Fruit fly (Drosophila melanogaster) whole organism, embryonic: ENCODE measurements around the gene mRpS23.

ENCODE experiments used
- CG10267 ChIP-seq: fragments of 200-800 bp; sonication (Bioruptor generic); optimal IDR thresholded peaks from 2 replicates; lab custom pipeline; 2018; ENCODE audit warnings: missing biosample characterization, mild to moderate bottlenecking, missing genetic modification characterization, moderate library complexity
- CG10654 ChIP-seq: fragments of 200-800 bp; sonication (Bioruptor generic); optimal IDR thresholded peaks from 2 replicates; lab custom pipeline; 2016; ENCODE audit warnings: missing biosample characterization, missing genetic modification characterization
- CG12391 ChIP-seq: fragments of 200-800 bp; sonication (Bioruptor generic); optimal IDR thresholded peaks from 3 replicates; lab custom pipeline; 2018; ENCODE audit warnings: missing biosample characterization, mild to moderate bottlenecking, missing genetic modification characterization, moderate library complexity
- CG12659 ChIP-seq: fragments of 200-800 bp; sonication (Bioruptor generic); optimal IDR thresholded peaks from 3 replicates; lab custom pipeline; 2017; ENCODE audit warnings: mild to moderate bottlenecking, missing biosample characterization, missing genetic modification reagents, missing genetic modification characterization
- CG13624 ChIP-seq: fragments of 200-800 bp; sonication (Bioruptor generic); optimal IDR thresholded peaks from 2 replicates; lab custom pipeline; 2016; ENCODE audit warnings: missing biosample characterization, missing genetic modification characterization
- CG13894 ChIP-seq: fragments of 200-800 bp; sonication (Bioruptor generic); optimal IDR thresholded peaks from 3 replicates; lab custom pipeline; 2018; ENCODE audit warnings: missing biosample characterization, mild to moderate bottlenecking, missing genetic modification characterization, moderate library complexity
- CG17186 ChIP-seq: fragments of 200-800 bp; sonication (Bioruptor generic); optimal IDR thresholded peaks from 3 replicates; lab custom pipeline; 2017; ENCODE audit warnings: missing biosample characterization, missing genetic modification reagents, missing genetic modification characterization
- CG17568 ChIP-seq: fragments of 200-800 bp; sonication (Bioruptor generic); optimal IDR thresholded peaks from 2 replicates; lab custom pipeline; 2018; ENCODE audit warnings: missing biosample characterization, mild to moderate bottlenecking, missing genetic modification characterization, moderate library complexity
- CG17829 ChIP-seq: fragments of 200-800 bp; optimal IDR thresholded peaks from 2 replicates; lab custom pipeline; 2019; ENCODE audit warnings: missing biosample characterization, mild to moderate bottlenecking, missing genetic modification characterization, moderate library complexity
- CG33213 ChIP-seq: fragments of 200-800 bp; sonication (Bioruptor generic); optimal IDR thresholded peaks from 3 replicates; lab custom pipeline; 2016; ENCODE audit warnings: missing biosample characterization, missing genetic modification characterization
- CG7357 ChIP-seq: fragments of 200-800 bp; sonication (Bioruptor generic); IDR thresholded peaks from 3 replicates; pipeline ENCODE4 v1.3.6; 2022; ENCODE audit warnings: missing biosample characterization, missing genetic modification characterization
- CG8388 ChIP-seq: fragments of 200-800 bp; sonication (Bioruptor generic); optimal IDR thresholded peaks from 2 replicates; lab custom pipeline; 2019; ENCODE audit warnings: missing biosample characterization, mild to moderate bottlenecking, missing genetic modification characterization, moderate library complexity
- Ets65A ChIP-seq: fragments of 200-800 bp; sonication (Bioruptor generic); peaks from one replicate; lab custom pipeline; 2016; ENCODE audit warnings: missing biosample characterization, missing genetic modification characterization
- GATAe ChIP-seq: fragments of 200-800 bp; sonication (Bioruptor generic); conservative IDR thresholded peaks from 2 replicates; pipeline ENCODE4 v1.3.6; 2022; ENCODE audit warnings: missing biosample characterization, missing genetic modification characterization
- Hand ChIP-seq: fragments of 200-800 bp; sonication (Bioruptor generic); optimal IDR thresholded peaks from 2 replicates; lab custom pipeline; 2017; ENCODE audit warnings: mild to moderate bottlenecking, missing biosample characterization, missing genetic modification reagents, missing genetic modification characterization
- HmgD ChIP-seq: fragments of 200-800 bp; sonication (Bioruptor generic); optimal IDR thresholded peaks from 3 replicates; lab custom pipeline; 2016; ENCODE audit warnings: missing biosample characterization, missing genetic modification characterization
- HmgZ ChIP-seq: fragments of 200-800 bp; sonication (Bioruptor generic); optimal IDR thresholded peaks from 2 replicates; lab custom pipeline; 2018; ENCODE audit warnings: missing biosample characterization, mild to moderate bottlenecking, missing genetic modification characterization
- Hmx ChIP-seq: fragments of 200-800 bp; sonication (Bioruptor generic); optimal IDR thresholded peaks from 2 replicates; lab custom pipeline; 2016; ENCODE audit warnings: missing biosample characterization, missing genetic modification characterization
- Kr ChIP-seq: fragments of 200-800 bp; sonication (Bioruptor generic); optimal IDR thresholded peaks from 2 replicates; lab custom pipeline; 2017; ENCODE audit warnings: missing biosample characterization, mild to moderate bottlenecking, missing genetic modification characterization
- Lim3 ChIP-seq: fragments of 200-800 bp; sonication (Bioruptor generic); IDR thresholded peaks from 2 replicates; pipeline ENCODE4 v1.3.6; 2022; ENCODE audit warnings: missing biosample characterization, missing genetic modification characterization
- Ptx1 ChIP-seq: fragments of 200-800 bp; sonication (Bioruptor generic); IDR thresholded peaks from 2 replicates; pipeline ENCODE4 v1.3.6; 2022; ENCODE audit warnings: missing biosample characterization, missing genetic modification characterization
- Rx ChIP-seq: fragments of 200-800 bp; sonication (Bioruptor generic); IDR thresholded peaks from 2 replicates; pipeline ENCODE4 v1.3.6; 2022; ENCODE audit warnings: missing biosample characterization, missing genetic modification characterization
- Scr ChIP-seq: fragments of 200-800 bp; sonication (Bioruptor generic); IDR thresholded peaks from 2 replicates; pipeline ENCODE4 v1.3.6; 2022; ENCODE audit warnings: missing biosample characterization, missing genetic modification characterization; ENCODE audit not compliant: partially characterized antibody
- Tbp ChIP-seq: fragments of >200 bp; optimal IDR thresholded peaks from 2 replicates; lab custom pipeline; 2018; ENCODE audit warnings: missing biosample characterization, missing genetic modification characterization
- ato ChIP-seq: fragments of 200-800 bp; sonication (Bioruptor generic); IDR thresholded peaks from 2 replicates; pipeline ENCODE4 v1.3.6; 2022; ENCODE audit warnings: missing biosample characterization, missing genetic modification characterization; ENCODE audit not compliant: partially characterized antibody
- bbx ChIP-seq: fragments of 200-800 bp; sonication (Bioruptor generic); IDR thresholded peaks from 2 replicates; pipeline ENCODE4 v1.3.6; 2022; ENCODE audit warnings: missing biosample characterization, missing genetic modification characterization; ENCODE audit not compliant: partially characterized antibody
- bigmax ChIP-seq: fragments of 200-800 bp; sonication (Bioruptor generic); optimal IDR thresholded peaks from 2 replicates; lab custom pipeline; 2018; ENCODE audit warnings: missing biosample characterization, mild to moderate bottlenecking, missing genetic modification characterization
- cad ChIP-seq: fragments of >200 bp; optimal IDR thresholded peaks from 2 replicates; lab custom pipeline; 2017; ENCODE audit warnings: missing biosample characterization, missing genetic modification characterization
- chn ChIP-seq: fragments of 200-800 bp; sonication (Bioruptor generic); optimal IDR thresholded peaks from 2 replicates; lab custom pipeline; 2016; ENCODE audit warnings: missing biosample characterization, missing genetic modification characterization
- crc ChIP-seq: fragments of 200-800 bp; sonication (Bioruptor generic); optimal IDR thresholded peaks from 2 replicates; lab custom pipeline; 2016; ENCODE audit warnings: missing biosample characterization, missing genetic modification characterization
- dati ChIP-seq: fragments of 200-800 bp; sonication (Bioruptor generic); IDR thresholded peaks from 2 replicates; pipeline ENCODE4 v1.3.6; 2022; ENCODE audit warnings: missing biosample characterization, missing genetic modification characterization
- fd3F ChIP-seq: fragments of 200-800 bp; sonication (Bioruptor generic); optimal IDR thresholded peaks from 2 replicates; lab custom pipeline; 2018; ENCODE audit warnings: missing biosample characterization, mild to moderate bottlenecking, missing genetic modification characterization, moderate library complexity
- grn ChIP-seq: fragments of 200-800 bp; sonication (Bioruptor generic); optimal IDR thresholded peaks from 3 replicates; lab custom pipeline; 2017; ENCODE audit warnings: missing biosample characterization, missing genetic modification characterization
- hbn ChIP-seq: fragments of 200-800 bp; sonication (Bioruptor generic); IDR thresholded peaks from 2 replicates; pipeline ENCODE4 v1.3.6; 2022; ENCODE audit warnings: missing biosample characterization, missing genetic modification characterization; ENCODE audit not compliant: partially characterized antibody
- inv ChIP-seq: fragments of 200-800 bp; sonication (Bioruptor generic); IDR thresholded peaks from 2 replicates; pipeline ENCODE4 v1.3.6; 2022; ENCODE audit warnings: missing biosample characterization, missing genetic modification characterization; ENCODE audit not compliant: partially characterized antibody
- ken ChIP-seq: fragments of 200-800 bp; sonication (Bioruptor generic); IDR thresholded peaks from 3 replicates; pipeline ENCODE4 v1.3.6; 2022; ENCODE audit warnings: missing biosample characterization, missing genetic modification characterization
- klu ChIP-seq: fragments of 200-800 bp; sonication (Bioruptor generic); IDR thresholded peaks from 2 replicates; pipeline ENCODE4 v1.3.6; 2022; ENCODE audit warnings: missing biosample characterization, missing genetic modification characterization
- lilli ChIP-seq: fragments of 200-800 bp; sonication (Bioruptor generic); optimal IDR thresholded peaks from 3 replicates; lab custom pipeline; 2016; ENCODE audit warnings: missing biosample characterization, missing genetic modification characterization
- phol ChIP-seq: fragments of 200-800 bp; sonication (Bioruptor generic); optimal IDR thresholded peaks from 3 replicates; lab custom pipeline; 2018; ENCODE audit warnings: missing biosample characterization, mild to moderate bottlenecking, missing genetic modification characterization, moderate library complexity
- pum ChIP-seq: fragments of 200-800 bp; sonication (Bioruptor generic); optimal IDR thresholded peaks from 2 replicates; lab custom pipeline; 2016; ENCODE audit warnings: missing biosample characterization, missing genetic modification characterization
- pzg ChIP-seq: fragments of 200-800 bp; sonication (Bioruptor generic); optimal IDR thresholded peaks from 3 replicates; lab custom pipeline; 2018; ENCODE audit warnings: missing biosample characterization, mild to moderate bottlenecking, missing genetic modification characterization, moderate library complexity
- ranshi ChIP-seq: fragments of 200-800 bp; sonication (Bioruptor generic); IDR thresholded peaks from 2 replicates; pipeline ENCODE4 v1.3.6; 2022; ENCODE audit warnings: missing biosample characterization, missing genetic modification characterization
- seq ChIP-seq: fragments of 200-800 bp; sonication (Bioruptor generic); IDR thresholded peaks from 2 replicates; pipeline ENCODE4 v1.3.6; 2022; ENCODE audit warnings: missing biosample characterization, missing genetic modification characterization
- shn ChIP-seq: fragments of 200-800 bp; sonication (Bioruptor generic); optimal IDR thresholded peaks from 3 replicates; lab custom pipeline; 2016; ENCODE audit warnings: missing biosample characterization, missing genetic modification characterization
- sim ChIP-seq: fragments of 200-800 bp; sonication (Bioruptor generic); IDR thresholded peaks from 2 replicates; pipeline ENCODE4 v1.3.6; 2022; ENCODE audit warnings: missing biosample characterization, missing genetic modification characterization
- sob ChIP-seq: fragments of 200-800 bp; sonication (Bioruptor generic); IDR thresholded peaks from 2 replicates; pipeline ENCODE4 v1.3.6; 2022; ENCODE audit warnings: missing biosample characterization, missing genetic modification characterization
- ssp ChIP-seq: fragments of 200-800 bp; sonication (Bioruptor generic); IDR thresholded peaks from 2 replicates; pipeline ENCODE4 v1.3.6; 2022; ENCODE audit warnings: missing biosample characterization, missing genetic modification characterization
- tll ChIP-seq, 2 experiments: fragments of 200-800 bp in 1 of 2; fragments of >200 bp in 1 of 2; sonication (Bioruptor generic) in 1 of 2; optimal IDR thresholded peaks; 2 replicates each; lab custom pipeline; 2017 to 2019; ENCODE audit warnings: missing biosample characterization in 2 of 2, missing genetic modification characterization in 2 of 2, mild to moderate bottlenecking in 1 of 2, moderate library complexity in 1 of 2
- twi ChIP-seq: fragments of 200-800 bp; optimal IDR thresholded peaks from 2 replicates; lab custom pipeline; 2019; ENCODE audit warnings: missing biosample characterization, mild to moderate bottlenecking, missing genetic modification characterization, moderate library complexity
- usp ChIP-seq: fragments of >200 bp; optimal IDR thresholded peaks from 2 replicates; lab custom pipeline; 2017; ENCODE audit warnings: missing biosample characterization, missing genetic modification characterization
- vfl ChIP-seq: fragments of 200-800 bp; sonication (Bioruptor generic); optimal IDR thresholded peaks from 2 replicates; lab custom pipeline; 2016; ENCODE audit warnings: missing biosample characterization, missing genetic modification characterization
- wor ChIP-seq: fragments of 200-800 bp; sonication (Bioruptor generic); IDR thresholded peaks from 2 replicates; pipeline ENCODE4 v1.3.6; 2022; ENCODE audit warnings: missing biosample characterization, missing genetic modification characterization

Gene mRpS23

DNA sequence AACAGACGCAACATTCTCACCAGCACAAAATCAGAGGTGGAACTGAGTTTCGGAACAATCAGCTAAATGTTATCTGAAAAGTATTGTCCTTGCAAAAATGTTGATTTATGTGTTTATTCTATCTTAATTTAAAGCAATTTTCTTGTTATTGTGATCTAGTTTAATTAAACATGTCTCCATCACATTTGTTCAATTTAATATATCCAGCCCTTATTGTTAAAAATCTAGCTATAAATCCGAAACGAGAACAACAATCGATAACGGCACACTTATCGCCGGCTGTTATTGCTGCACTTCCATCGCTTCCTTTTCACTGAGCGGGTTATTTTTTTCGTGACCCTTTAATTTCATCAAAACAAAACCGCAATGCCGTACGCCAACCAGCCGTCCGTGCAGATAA lies 1.8 kb downstream of the mRpS23 start, which contains the start of the genes GatC, PolG2 and Polr2C (continued):
- TF ChIP-seq crc (GFP tag; lab: Kevin White, UChicago) (no peak), sim (GFP tag; lab: Robert Waterston, UW) (no peak), inv (GFP tag; lab: Robert Waterston, UW) (peak; percentile 72), CG17186 (GFP tag; lab: Kevin White, UChicago) (peak; percentile 63), CG12391 (tag; lab: Kevin White, UChicago) (peak; percentile 69), Rx (GFP tag; lab: Robert Waterston, UW) (no peak), CG8388 (GFP tag; lab: Kevin White, UChicago) (peak; percentile 50), fd3F (GFP tag; lab: Kevin White, UChicago) (no peak), ranshi (GFP tag; lab: Robert Waterston, UW) (no peak), CG33213 (peak; percentile 27), Hmx (GFP tag; lab: Kevin White, UChicago) (no peak), seq (GFP tag; lab: Robert Waterston, UW) (peak; percentile 30; the same call in 1 of the 2 replicates), HmgD (peak; percentile 65), Tbp (GFP tag; lab: Kevin White, UChicago) (no peak), CG17829 (tag; lab: Kevin White, UChicago) (peak; percentile 53), phol (peak; percentile 55), CG13624 (GFP tag; lab: Kevin White, UChicago) (peak; percentile 36), HmgZ (tag; lab: Kevin White, UChicago) (peak; percentile 61), Scr (GFP tag; lab: Robert Waterston, UW) (peak; percentile 79), ssp (peak; percentile 79), sob (peak; percentile 72), pum (peak; percentile 15), Lim3 (GFP tag; lab: Robert Waterston, UW) (no peak), CG7357 (GFP tag; lab: Robert Waterston, UW) (peak; percentile 82), Hand (GFP tag; lab: Kevin White, UChicago) (no peak), twi (tag; lab: Kevin White, UChicago) (peak; percentile 34), grn (GFP tag; lab: Kevin White, UChicago) (no peak), CG13894 (no peak), chn (peak; percentile 58), bigmax (GFP tag; lab: Kevin White, UChicago) (no peak), ato (GFP tag; lab: Robert Waterston, UW) (peak; percentile 87), tll (GFP tag; optimal IDR thresholded peaks at IDR 0.05; lab: Kevin White, UChicago) (no peak), wor (no peak), GATAe (GFP tag; lab: Robert Waterston, UW) (no peak), CG10267 (tag; lab: Kevin White, UChicago) (peak; percentile 35), CG17568 (GFP tag; lab: Kevin White, UChicago) (no peak), usp (no peak), CG10654 (GFP tag; lab: Kevin White, UChicago) (no peak), ken (peak; percentile 47; the same call in 1 of the 3 replicates), CG12659 (peak; percentile 75), cad (GFP tag; lab: Kevin White, UChicago) (no peak), vfl (GFP tag; lab: Kevin White, UChicago) (peak; percentile 33), hbn (GFP tag; lab: Robert Waterston, UW) (peak; percentile 79), dati (no peak), lilli (GFP tag; lab: Kevin White, UChicago) (peak; percentile 62), shn (GFP tag; lab: Kevin White, UChicago) (no peak), Ets65A (GFP tag; lab: Kevin White, UChicago) (peak; percentile 34), Ptx1 (GFP tag; lab: Robert Waterston, UW) (peak; percentile 60), bbx (GFP tag; lab: Robert Waterston, UW) (peak; percentile 76), Kr (GFP tag; lab: Kevin White, UChicago) (peak; percentile 83), klu (GFP tag; lab: Robert Waterston, UW) (no peak), pzg (peak; percentile 72)
